Worm (Caenorhabditis elegans): ENCODE results near the gene unc-132.

The unc-132 gene

DNA sequence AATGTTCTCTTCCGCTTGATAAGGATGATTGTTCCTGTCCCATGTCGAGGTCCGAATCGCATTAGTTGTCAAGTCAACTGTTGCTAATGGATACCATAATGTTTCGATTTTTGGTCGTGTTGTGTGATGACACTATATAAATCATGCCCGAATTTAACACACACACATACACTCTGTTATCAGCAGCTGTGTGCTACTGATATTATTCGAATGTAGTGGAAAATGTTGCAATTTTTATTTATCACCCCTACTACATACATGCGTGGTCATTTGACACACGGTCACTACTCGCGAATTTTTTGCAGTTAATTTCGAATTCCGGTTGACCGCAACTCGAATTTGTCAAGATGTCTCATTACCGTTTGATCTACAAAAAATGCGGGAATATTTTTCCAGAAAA, 5.7 kb downstream of the unc-132 start (continued):
- TF ChIP-seq pqm-1 (tag; optimal IDR thresholded peaks at IDR 0.05) (peak; percentile 76), nhr-76 (tag; optimal IDR thresholded peaks at IDR 0.05) (no peak), dmd-6 (GFP tag; IDR thresholded peaks at IDR 0.05) (peak; percentile 30; the same call in 1 of the 2 replicates), madf-5 (GFP tag; IDR thresholded peaks at IDR 0.05) (no peak), lin-29 (GFP tag; IDR thresholded peaks at IDR 0.05) (no peak)

- TF ChIP-seq ceh-82 (tag; optimal IDR thresholded peaks at IDR 0.05) (no peak), dve-1 (tag; optimal IDR thresholded peaks at IDR 0.05; ENCODE audit: insufficient read depth) (no peak), madf-5 (GFP tag; IDR thresholded peaks at IDR 0.05) (no peak), mep-1 (tag; optimal IDR thresholded peaks at IDR 0.05) (no peak), ceh-32 (tag; optimal IDR thresholded peaks at IDR 0.05; ENCODE audit: poor library complexity) (no peak), mxl-3 (GFP tag; optimal IDR thresholded peaks at IDR 0.05) (peak; percentile 81), nhr-28 (tag; optimal IDR thresholded peaks at IDR 0.05) (peak; percentile 57)
These were observed 6.8 kb downstream of the unc-132 start for ce11 chrV:3693657-3694056.

DNA sequence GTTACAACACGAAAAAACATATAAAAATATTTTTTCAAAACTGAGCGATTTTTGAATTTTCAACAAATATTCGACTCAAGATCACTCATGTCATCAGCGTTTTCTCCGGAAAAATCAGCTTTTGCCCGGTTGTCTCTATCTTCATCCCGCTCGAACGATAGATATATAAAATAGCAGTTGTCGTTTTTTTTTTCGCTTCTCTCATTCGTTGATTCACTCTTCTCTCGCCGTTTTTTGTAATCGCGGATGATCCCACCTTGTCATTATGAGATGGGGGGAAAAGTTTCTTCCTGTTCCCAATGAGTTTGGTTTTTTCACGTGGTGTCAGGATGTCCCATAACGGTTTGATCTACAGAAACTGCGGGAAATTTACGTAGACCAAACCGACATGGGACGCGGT, 8.3 kb downstream of the unc-132 start:
- TF ChIP-seq nhr-11 (tag; optimal IDR thresholded peaks at IDR 0.05): peak; percentile 36
- TF ChIP-seq hlh-11 (tag; optimal IDR thresholded peaks at IDR 0.05): peak; percentile 34
- TF ChIP-seq aly-2 (tag; optimal IDR thresholded peaks at IDR 0.05): no peak
- TF ChIP-seq skn-1 (tag; optimal IDR thresholded peaks at IDR 0.05): no peak
- no peak for TF ChIP-seq Y48G9A.11 (GFP tag; IDR thresholded peaks at IDR 0.05)
- no peak for TF ChIP-seq lin-38 (GFP tag; IDR thresholded peaks at IDR 0.05)
- TF ChIP-seq fos-1 (tag; optimal IDR thresholded peaks at IDR 0.05): no peak
- no peak for TF ChIP-seq attf-4 (tag; optimal IDR thresholded peaks at IDR 0.05)
- no peak for TF ChIP-seq unc-39 (tag; optimal IDR thresholded peaks at IDR 0.05)
- TF ChIP-seq mdl-1 (tag; optimal IDR thresholded peaks at IDR 0.05): peak in 1 of 2 experiments; percentile 19
- peak in 1 of 2 experiments; percentile 43 for TF ChIP-seq daf-16 (GFP tag; optimal IDR thresholded peaks at IDR 0.05)
- no peak for TF ChIP-seq daf-16 (tag; optimal IDR thresholded peaks at IDR 0.05)
- no peak for TF ChIP-seq F26F4.8 (GFP tag; conservative IDR thresholded peaks at IDR 0.05)
- no peak for TF ChIP-seq T26A8.4 (GFP tag; IDR thresholded peaks at IDR 0.05)
- no peak for TF ChIP-seq dve-1 (tag; optimal IDR thresholded peaks at IDR 0.05; ENCODE audit: insufficient read depth)
- no peak for TF ChIP-seq zfp-2 (tag; optimal IDR thresholded peaks at IDR 0.05)

DNA sequence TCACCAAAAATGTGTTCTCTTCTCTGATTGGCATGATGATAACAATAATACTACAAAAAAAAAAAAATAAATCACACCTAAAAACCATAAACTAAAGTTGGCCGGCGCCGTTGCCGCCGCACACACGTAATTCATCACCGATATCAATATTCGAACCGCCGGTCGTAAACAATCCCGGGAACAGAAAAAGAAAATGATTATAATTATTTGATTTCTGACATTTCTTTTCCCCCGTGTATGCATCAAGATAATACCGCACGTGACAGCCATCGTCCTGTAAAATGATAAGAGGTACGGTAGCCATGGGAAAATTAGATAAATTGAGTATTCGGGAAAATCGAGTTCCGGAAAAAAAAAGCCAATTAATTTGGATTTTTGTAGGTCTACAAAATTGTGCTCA, 10.2 kb downstream of the unc-132 start:
- no peak for TF ChIP-seq F49E8.2 (tag; optimal IDR thresholded peaks at IDR 0.05; ENCODE audit: borderline replicate concordance)
- TF ChIP-seq dmd-6 (GFP tag; IDR thresholded peaks at IDR 0.05): peak; percentile 85
- no peak for TF ChIP-seq zfp-3 (GFP tag; conservative IDR thresholded peaks at IDR 0.05)
- no peak for TF ChIP-seq nhr-11 (tag; optimal IDR thresholded peaks at IDR 0.05)
- no peak for TF ChIP-seq egl-43 (GFP tag; IDR thresholded peaks at IDR 0.05)
- no peak for TF ChIP-seq jun-1 (tag; optimal IDR thresholded peaks at IDR 0.05)
- TF ChIP-seq lin-1 (GFP tag; IDR thresholded peaks at IDR 0.05): peak; percentile 86
- TF ChIP-seq zip-2 (tag; optimal IDR thresholded peaks at IDR 0.05): no peak
- TF ChIP-seq F44E2.7 (GFP tag; IDR thresholded peaks at IDR 0.05): no peak
- no peak for TF ChIP-seq D1046.2 (GFP tag; IDR thresholded peaks at IDR 0.05)
- no peak for TF ChIP-seq fos-1 (tag; optimal IDR thresholded peaks at IDR 0.05)
- TF ChIP-seq mdl-1 (tag; optimal IDR thresholded peaks at IDR 0.05): peak in 1 of 2 experiments; percentile 61
- TF ChIP-seq lin-39 (tag; optimal IDR thresholded peaks at IDR 0.05): no peak
- no peak for TF ChIP-seq snpc-1.2 (GFP tag; IDR thresholded peaks at IDR 0.05)
- TF ChIP-seq ztf-11 (tag; optimal IDR thresholded peaks at IDR 0.05): no peak
- no peak for TF ChIP-seq lin-15B (tag; optimal IDR thresholded peaks at IDR 0.05)
- TF ChIP-seq pqm-1 (tag; optimal IDR thresholded peaks at IDR 0.05): peak; percentile 55
- TF ChIP-seq nhr-102 (tag; optimal IDR thresholded peaks at IDR 0.05): peak; percentile 69
- no peak for TF ChIP-seq F26F4.8 (GFP tag; conservative IDR thresholded peaks at IDR 0.05)
- no peak for TF ChIP-seq dpl-1 (GFP tag; optimal IDR thresholded peaks at IDR 0.05)
- TF ChIP-seq php-3 (GFP tag; IDR thresholded peaks at IDR 0.05): peak; percentile 76
- TF ChIP-seq ctbp-1 (GFP tag; IDR thresholded peaks at IDR 0.05): no peak
- TF ChIP-seq daf-16 (GFP tag; optimal IDR thresholded peaks at IDR 0.05): peak in 1 of 2 experiments; percentile 87
- peak; percentile 95 for TF ChIP-seq daf-16 (tag; optimal IDR thresholded peaks at IDR 0.05)
- TF ChIP-seq zag-1 (tag; optimal IDR thresholded peaks at IDR 0.05): no peak
- no peak for TF ChIP-seq lim-7 (GFP tag; IDR thresholded peaks at IDR 0.05)
- no peak for TF ChIP-seq nhr-6 (tag; optimal IDR thresholded peaks at IDR 0.05)
- no peak for TF ChIP-seq nhr-41 (GFP tag; IDR thresholded peaks at IDR 0.05)
- no peak for TF ChIP-seq ama-1 (optimal IDR thresholded peaks at IDR 0.05)
- TF ChIP-seq Y105C5A.15 (GFP tag; IDR thresholded peaks at IDR 0.05): no peak
